Fruit fly (Drosophila melanogaster) whole organism: ENCODE data around the gene Use1.

Experiments used
- CG8478 ChIP-seq: fragments of >200 bp; optimal IDR thresholded peaks from 2 replicates; lab custom pipeline; 2018; ENCODE audit warnings: inconsistent platforms
- Dll ChIP-seq: fragments of >200 bp; optimal IDR thresholded peaks from 2 replicates; lab custom pipeline; 2017
- EcR ChIP-seq, 2 experiments: fragments of >200 bp; optimal IDR thresholded peaks; 2 replicates each; lab custom pipeline; 2017; ENCODE audit warnings: missing biosample characterization in 2 of 2, missing genetic modification characterization in 2 of 2, missing genetic modification reagents in 2 of 2
- pan ChIP-seq: fragments of >200 bp; optimal IDR thresholded peaks from 2 replicates; lab custom pipeline; 2017
- psq ChIP-seq: fragments of >200 bp; optimal IDR thresholded peaks from 2 replicates; lab custom pipeline; 2017
- usp ChIP-seq: fragments of >200 bp; optimal IDR thresholded peaks from 2 replicates; lab custom pipeline; 2017; ENCODE audit warnings: missing biosample characterization, missing genetic modification characterization, mixed read lengths

Use1 gene

dm6 chr3L:9094980-9095425 is 42.0 kb downstream of the Use1 start:
- TF ChIP-seq CG8478 (no peak), pan (lab: Kevin White, UChicago) (no peak), psq (lab: Kevin White, UChicago) (no peak), Dll (lab: Kevin White, UChicago) (no peak), EcR (GFP tag; optimal IDR thresholded peaks at IDR 0.05; lab: Kevin White, UChicago) (no peak), usp (GFP tag; lab: Kevin White, UChicago) (no peak)

- no peak for TF ChIP-seq EcR (GFP tag; optimal IDR thresholded peaks at IDR 0.05; lab: Kevin White, UChicago)
- TF ChIP-seq pan (lab: Kevin White, UChicago): no peak
- TF ChIP-seq Dll (lab: Kevin White, UChicago): no peak
- no peak for TF ChIP-seq psq (lab: Kevin White, UChicago)
- TF ChIP-seq CG8478: no peak
- no peak for TF ChIP-seq usp (GFP tag; lab: Kevin White, UChicago)
Observed at dm6 chr3L:9092356-9093103, 44.5 kb downstream of the Use1 start, which contains the start of gene CG32032. TSS of gene CG32032 (plus strand) at chr3L:9093053.
